Worm (Caenorhabditis elegans): Measurements from ENCODE around the gene F54D5.3.

ce11 chrII:11591558-11591957 is 20.0 kb downstream of the F54D5.3 start:
- TF ChIP-seq sox-4 (tag; optimal IDR thresholded peaks at IDR 0.05) (no peak), lin-13 (GFP tag; optimal IDR thresholded peaks at IDR 0.05) (no peak), fkh-10 (GFP tag; optimal IDR thresholded peaks at IDR 0.05) (no peak), nhr-19 (GFP tag; conservative IDR thresholded peaks at IDR 0.05) (no peak), nhr-77 (tag; optimal IDR thresholded peaks at IDR 0.05) (no peak), fos-1 (tag; optimal IDR thresholded peaks at IDR 0.05) (no peak), jun-1 (tag; optimal IDR thresholded peaks at IDR 0.05) (no peak), unc-130 (tag; optimal IDR thresholded peaks at IDR 0.05) (no peak), nhr-71 (tag; optimal IDR thresholded peaks at IDR 0.05) (no peak), hlh-17 (GFP tag; optimal IDR thresholded peaks at IDR 0.05; ENCODE audit: borderline replicate concordance) (no peak), nhr-11 (tag; optimal IDR thresholded peaks at IDR 0.05) (no peak), unc-86 (tag; optimal IDR thresholded peaks at IDR 0.05) (no peak), nhr-12 (tag; optimal IDR thresholded peaks at IDR 0.05) (no peak), vab-15 (tag; optimal IDR thresholded peaks at IDR 0.05) (no peak)
